Worm (Caenorhabditis elegans) whole organism, L4 larva: ENCODE data around the gene srh-209.
A peak's percentile ranks its signal among the peaks of the same experiment; 100 is the strongest.
"Not testable (repeated sequence)": the region's sequence is repeated elsewhere in the genome, so short reads cannot be mapped to it uniquely, and the experiment has no call there.

Experiments
- D1046.2 ChIP-seq: fragments of 200-800 bp; sonication (Bioruptor generic); IDR thresholded peaks from 2 replicates; pipeline ENCODE4 v1.3.6; 2022; ENCODE audit warnings: missing genetic modification characterization, missing compliant biosample characterization
- F49E8.2 ChIP-seq: sonication (generic microtip); optimal IDR thresholded peaks from 2 replicates; lab custom pipeline; 2016; ENCODE audit warnings: missing compliant biosample characterization, mild to moderate bottlenecking, missing genetic modification characterization, borderline replicate concordance
- Y105C5A.15 ChIP-seq: fragments of 200-800 bp; sonication (Bioruptor generic); IDR thresholded peaks from 2 replicates; pipeline ENCODE4 v1.3.6; 2022; ENCODE audit warnings: missing genetic modification characterization, missing compliant biosample characterization
- Y75B8A.6 ChIP-seq: fragments of 200-800 bp; sonication (Bioruptor generic); IDR thresholded peaks from 2 replicates; pipeline ENCODE4 v1.3.6; 2022; ENCODE audit warnings: missing genetic modification reagents, missing genetic modification characterization, missing compliant biosample characterization
- ZK337.2 ChIP-seq: fragments of 200-800 bp; sonication (Bioruptor generic); IDR thresholded peaks from 2 replicates; pipeline ENCODE4 v1.3.6; 2022; ENCODE audit warnings: missing genetic modification reagents, missing genetic modification characterization, missing compliant biosample characterization
- aha-1 ChIP-seq: fragments of 150-350 bp; peaks from one replicate; lab custom pipeline; 2014; ENCODE audit warnings: missing biosample characterization, missing genetic modification characterization
- ama-1 ChIP-seq: fragments of 150-350 bp; optimal IDR thresholded peaks from 2 replicates; lab custom pipeline; 2014; ENCODE audit warnings: inconsistent platforms, mixed read lengths
- ctbp-1 ChIP-seq: fragments of 200-800 bp; sonication (Bioruptor generic); IDR thresholded peaks from 2 replicates; pipeline ENCODE4 v1.3.6; 2022; ENCODE audit warnings: missing genetic modification reagents, missing genetic modification characterization, missing compliant biosample characterization
- dmd-6 ChIP-seq: fragments of 200-800 bp; sonication (Bioruptor generic); IDR thresholded peaks from 2 replicates; pipeline ENCODE4 v1.3.6; 2022; ENCODE audit warnings: missing genetic modification reagents, missing genetic modification characterization, missing compliant biosample characterization
- dmd-8 ChIP-seq: fragments of 200-800 bp; sonication (Bioruptor generic); IDR thresholded peaks from 2 replicates; pipeline ENCODE4 v1.3.6; 2022; ENCODE audit warnings: missing genetic modification characterization, missing compliant biosample characterization
- dmd-9 ChIP-seq: fragments of 200-800 bp; sonication (Bioruptor generic); IDR thresholded peaks from 2 replicates; pipeline ENCODE4 v1.3.6; 2022; ENCODE audit warnings: missing genetic modification reagents, missing genetic modification characterization, missing compliant biosample characterization
- dve-1 ChIP-seq: sonication (generic microtip); optimal IDR thresholded peaks from 2 replicates; lab custom pipeline; 2017; ENCODE audit warnings: antibody characterized with exemption, mild to moderate bottlenecking, missing genetic modification characterization, missing compliant biosample characterization; ENCODE audit not compliant: insufficient read depth
- egl-43 ChIP-seq: fragments of 200-800 bp; sonication (Bioruptor generic); IDR thresholded peaks from 2 replicates; pipeline ENCODE4 v1.3.6; 2022; ENCODE audit warnings: missing genetic modification reagents, missing genetic modification characterization, missing compliant biosample characterization
- jun-1 ChIP-seq: fragments of 150-350 bp; optimal IDR thresholded peaks from 2 replicates; lab custom pipeline; 2014; ENCODE audit warnings: missing biosample characterization, missing genetic modification reagents, missing genetic modification characterization
- lsy-2 ChIP-seq, 2 experiments: fragments of 150-350 bp in 1 of 2; sonication (generic microtip) in 1 of 2; optimal IDR thresholded peaks; 2 replicates each; lab custom pipeline; 2014 to 2017; ENCODE audit warnings: missing biosample characterization in 2 of 2, missing genetic modification characterization in 2 of 2
- madf-5 ChIP-seq, 2 experiments: fragments of 200-800 bp; sonication (Bioruptor generic); IDR thresholded peaks; 2 replicates each; pipeline ENCODE4 v1.3.6; 2022; ENCODE audit warnings: missing compliant biosample characterization in 2 of 2, missing genetic modification characterization in 2 of 2
- madf-9 ChIP-seq: fragments of 200-800 bp; sonication (Bioruptor generic); conservative IDR thresholded peaks from 2 replicates; pipeline ENCODE4 v1.3.6; 2022; ENCODE audit warnings: missing genetic modification reagents, missing genetic modification characterization, missing compliant biosample characterization
- mxl-3 ChIP-seq: fragments of 200-800 bp; sonication (Bioruptor generic); optimal IDR thresholded peaks from 2 replicates; lab custom pipeline; 2018; ENCODE audit warnings: mild to moderate bottlenecking, missing genetic modification characterization, missing compliant biosample characterization
- nhr-11 ChIP-seq: fragments of 150-350 bp; optimal IDR thresholded peaks from 2 replicates; lab custom pipeline; 2014; ENCODE audit warnings: missing biosample characterization, missing genetic modification characterization
- nhr-42 ChIP-seq: fragments of 200-800 bp; sonication (Bioruptor generic); IDR thresholded peaks from 2 replicates; pipeline ENCODE4 v1.3.6; 2022; ENCODE audit warnings: missing genetic modification characterization, missing compliant biosample characterization
- nhr-48 ChIP-seq: sonication (generic microtip); optimal IDR thresholded peaks from 2 replicates; lab custom pipeline; 2016; ENCODE audit warnings: mild to moderate bottlenecking, missing genetic modification characterization, missing compliant biosample characterization
- set-16 ChIP-seq: fragments of 200-800 bp; sonication (Bioruptor generic); IDR thresholded peaks from 2 replicates; pipeline ENCODE4 v1.3.6; 2022; ENCODE audit warnings: missing genetic modification reagents, missing genetic modification characterization, missing compliant biosample characterization
- tag-97 ChIP-seq: fragments of 200-800 bp; sonication (Bioruptor generic); IDR thresholded peaks from 2 replicates; pipeline ENCODE4 v1.3.6; 2022; ENCODE audit warnings: missing genetic modification characterization, missing compliant biosample characterization
- unc-130 ChIP-seq: sonication (generic microtip); optimal IDR thresholded peaks from 2 replicates; lab custom pipeline; 2016; ENCODE audit warnings: missing genetic modification reagents, missing genetic modification characterization, missing compliant biosample characterization
- unc-62 ChIP-seq, 3 experiments: fragments of 150-350 bp in 1 of 3; sonication (generic microtip); optimal IDR thresholded peaks in 2 of 3; peaks in 1 of 3; 1 replicate in 1 of 3; 2 replicates in 2 of 3; lab custom pipeline; 2014 to 2017; ENCODE audit warnings: missing biosample characterization in 3 of 3, missing genetic modification characterization in 3 of 3, missing genetic modification reagents in 3 of 3, missing genotype in 1 of 3
- zip-11 ChIP-seq: fragments of 200-800 bp; sonication (Bioruptor generic); IDR thresholded peaks from 2 replicates; pipeline ENCODE4 v1.3.6; 2022; ENCODE audit warnings: missing genetic modification characterization, missing compliant biosample characterization
- ztf-11 ChIP-seq: fragments of 150-350 bp; optimal IDR thresholded peaks from 2 replicates; lab custom pipeline; 2014; ENCODE audit warnings: missing biosample characterization, missing genetic modification characterization

The srh-209 gene

DNA sequence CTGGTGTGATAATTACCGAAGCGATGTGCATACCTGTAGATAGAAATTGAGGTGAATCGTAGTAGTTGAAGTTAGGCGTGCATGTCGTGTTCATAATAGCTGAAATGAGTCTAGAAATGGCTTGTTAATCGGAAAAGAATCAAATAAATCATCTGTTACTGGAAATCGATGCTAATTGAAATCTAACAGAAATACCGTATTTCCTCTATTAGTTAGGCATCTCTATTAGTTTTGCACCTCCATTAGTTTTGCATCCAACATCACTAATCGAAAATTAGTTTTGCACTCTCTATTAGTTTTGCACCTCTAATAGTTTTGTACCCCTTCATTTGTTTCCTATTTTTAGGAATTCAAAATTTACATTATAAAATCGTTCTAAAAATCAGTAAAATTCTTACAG is at the start of gene srh-209:
TSS of gene srh-209 (minus strand) at position 101 of the 400 bp plus-strand sequence.
- TF ChIP-seq Y105C5A.15 (GFP tag; lab: Robert Waterston, UW); jun-1 (tag; lab: Kevin White, UChicago); dmd-9 (GFP tag; lab: Robert Waterston, UW): not testable (repeated sequence)

DNA sequence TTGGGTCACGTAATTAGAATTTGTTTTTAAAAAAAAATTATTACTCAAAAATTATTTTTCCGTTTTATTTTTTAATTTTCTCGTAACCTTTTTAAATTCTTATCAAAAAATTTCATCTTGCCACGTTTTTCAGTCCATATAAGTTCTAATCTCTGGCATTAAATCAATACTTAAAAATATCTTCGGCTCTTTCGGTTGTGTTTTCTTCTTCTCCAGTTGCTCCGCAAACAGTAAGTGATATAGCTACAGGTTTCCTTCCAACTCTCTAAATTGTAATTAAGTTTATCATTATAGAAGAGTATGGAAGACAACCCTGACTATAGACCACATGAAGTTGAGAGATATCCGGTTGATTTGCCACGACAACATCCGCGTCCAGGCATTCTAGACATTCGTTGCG is 39.5 kb upstream of the srh-209 start, which contains the start of gene ZK228.1:
TSS of gene ZK228.1 (plus strand) at position 301 of the 400 bp plus-strand sequence.
- no peak for TF ChIP-seq mxl-3 (GFP tag; lab: Kevin White, UChicago)
- TF ChIP-seq aha-1 (tag; lab: Kevin White, UChicago): peak; percentile 38
- TF ChIP-seq dmd-8 (GFP tag; lab: Robert Waterston, UW): no peak
- no peak for TF ChIP-seq unc-130 (GFP tag; lab: Kevin White, UChicago)
- no peak for TF ChIP-seq dmd-6
- no peak for TF ChIP-seq dve-1 (tag; lab: Kevin White, UChicago)

DNA sequence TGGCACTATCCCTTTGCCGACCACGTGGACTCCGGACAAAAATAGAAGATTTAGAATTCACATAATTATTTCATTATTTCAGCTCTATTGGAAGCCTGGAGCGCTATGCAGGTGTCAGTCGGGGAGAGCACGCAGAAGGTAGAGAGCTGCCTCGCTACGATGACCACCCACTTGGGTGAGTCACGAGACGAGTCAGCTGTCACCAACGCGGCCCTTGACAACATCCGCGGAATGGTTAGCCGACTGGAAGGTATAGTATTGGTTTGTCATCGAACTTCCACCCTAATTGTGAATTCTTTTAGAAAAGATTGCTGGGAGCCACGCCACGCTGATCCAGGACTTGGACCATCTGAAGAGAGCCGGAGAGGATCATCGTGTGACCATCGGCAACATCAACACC is 34.8 kb upstream of the srh-209 start, which contains the start of gene ZK262.9:
TSS of gene ZK262.9 (plus strand) at position 301 of the 400 bp plus-strand sequence.
- TF ChIP-seq ama-1; tag-97 (GFP tag; lab: Robert Waterston, UW); madf-9 (GFP tag; lab: Robert Waterston, UW): not testable (repeated sequence)

DNA sequence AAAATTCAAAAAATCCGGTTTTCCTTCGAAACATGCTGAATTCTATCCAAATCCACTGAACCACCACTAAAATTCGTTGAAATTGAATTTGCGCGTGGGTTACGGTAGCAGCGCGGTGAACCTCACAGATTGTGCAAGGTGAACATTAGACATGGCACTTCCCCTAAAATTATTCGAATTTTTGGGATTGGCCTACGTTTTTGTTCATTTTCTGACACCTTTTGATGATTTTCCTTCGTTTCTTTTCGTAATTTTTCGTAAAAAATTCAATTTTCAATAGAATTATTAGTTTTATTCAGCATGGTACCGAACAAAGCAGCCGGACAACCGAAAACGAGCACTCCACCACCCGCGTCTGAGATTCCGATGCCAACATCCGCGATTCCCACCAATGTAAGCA is 33.4 kb upstream of the srh-209 start, which contains the start of gene ZK262.8:
TSS of gene ZK262.8 (plus strand) at position 301 of the 400 bp plus-strand sequence.
- TF ChIP-seq D1046.2 (GFP tag; lab: Robert Waterston, UW): no peak

DNA sequence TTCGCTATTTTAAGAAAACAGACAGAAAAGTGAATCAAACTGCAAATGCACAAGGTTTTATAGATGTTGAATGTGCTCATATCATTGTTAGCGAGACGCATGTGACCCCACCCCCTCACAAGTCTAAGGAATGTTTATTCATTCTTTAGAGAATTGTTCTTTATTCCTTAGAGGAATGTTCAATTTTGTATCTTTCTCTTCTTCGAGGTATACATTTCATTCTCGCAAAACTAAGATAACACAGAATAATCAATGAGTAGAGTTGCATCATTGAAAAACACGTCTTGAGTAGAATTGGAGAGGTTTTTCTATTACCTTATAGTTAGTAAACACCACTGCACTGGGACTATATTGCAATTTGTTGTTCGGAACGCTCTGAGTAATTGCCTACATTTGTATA is 30.3 kb upstream of the srh-209 start, which contains the start of gene ZK262.20:
TSS of gene ZK262.20 (minus strand) at position 101 of the 400 bp plus-strand sequence.
- TF ChIP-seq F49E8.2: no peak
- TF ChIP-seq lsy-2 (tag; optimal IDR thresholded peaks at IDR 0.05; lab: Kevin White, UChicago): no peak
- no peak for TF ChIP-seq unc-62 (GFP tag; optimal IDR thresholded peaks at IDR 0.05 in 1 of 2; lab: Kevin White, UChicago)
- TF ChIP-seq unc-62 (tag; optimal IDR thresholded peaks at IDR 0.05; lab: Kevin White, UChicago): no peak
- TF ChIP-seq nhr-42 (GFP tag; lab: Robert Waterston, UW): no peak
- TF ChIP-seq egl-43 (GFP tag; lab: Robert Waterston, UW): no peak
- no peak for TF ChIP-seq zip-11
- no peak for TF ChIP-seq nhr-48 (tag; lab: Kevin White, UChicago)
- no peak for TF ChIP-seq ztf-11
- TF ChIP-seq jun-1 (tag; lab: Kevin White, UChicago): no peak
- no peak for TF ChIP-seq madf-5 (GFP tag; IDR thresholded peaks at IDR 0.05; lab: Robert Waterston, UW)
- no peak for TF ChIP-seq ctbp-1
- TF ChIP-seq ZK337.2 (GFP tag; lab: Robert Waterston, UW): no peak
- TF ChIP-seq nhr-11 (tag; lab: Kevin White, UChicago): no peak
- no peak for TF ChIP-seq dmd-8 (GFP tag; lab: Robert Waterston, UW)
- TF ChIP-seq, all 104 proteins: peak for 0

DNA sequence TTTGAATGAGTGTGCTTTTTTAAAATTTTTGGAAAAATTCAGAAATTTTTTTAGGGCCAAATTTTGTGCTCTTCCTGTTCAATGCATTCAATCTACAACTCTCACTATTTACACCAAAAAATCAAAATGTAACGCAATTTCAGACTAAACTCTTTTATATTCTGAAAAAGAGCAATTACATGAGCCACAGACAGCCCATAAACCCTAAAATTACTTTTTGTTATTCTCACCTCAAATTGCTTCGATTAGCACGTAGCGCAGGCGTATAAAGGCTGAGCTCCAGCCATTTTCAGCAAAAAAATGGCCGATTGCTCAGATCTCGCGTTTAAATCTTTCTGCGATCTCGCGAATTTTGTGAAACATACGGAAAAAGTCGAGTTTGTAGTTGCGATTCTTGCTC is 26.8 kb upstream of the srh-209 start, which contains the start of gene srw-82:
TSS of gene srw-82 (plus strand) at position 301 of the 400 bp plus-strand sequence.
- TF ChIP-seq Y75B8A.6 (GFP tag; lab: Robert Waterston, UW) (no peak), aha-1 (tag; lab: Kevin White, UChicago) (peak; percentile 89)

DNA sequence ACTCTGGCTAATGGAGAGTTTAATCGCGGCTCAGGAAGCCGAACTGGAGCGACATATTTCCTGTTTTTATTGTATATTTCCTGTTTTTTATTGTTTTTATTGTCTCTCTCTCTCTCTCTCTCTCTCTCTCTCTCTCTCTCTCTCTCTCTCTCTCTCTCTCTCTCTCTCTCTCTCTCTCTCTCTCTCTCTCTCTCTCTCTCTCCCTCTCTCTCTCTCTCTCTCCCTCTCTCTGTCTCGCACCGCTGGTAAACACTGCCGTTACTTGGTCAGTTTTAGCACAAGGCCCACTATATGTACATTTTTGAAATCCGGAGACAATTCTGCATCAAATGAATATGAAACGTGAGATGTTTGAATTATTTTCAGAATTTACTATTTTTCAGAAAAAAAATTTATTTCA is 26.2 kb upstream of the srh-209 start:
- no peak for TF ChIP-seq nhr-42 (GFP tag; lab: Robert Waterston, UW)
- TF ChIP-seq set-16 (GFP tag; lab: Robert Waterston, UW): peak; percentile 88
